Fruit fly (Drosophila melanogaster) Kc167 (cell line): ENCODE results near the gene qtc.

Experiments used
- Myc ChIP-seq: fragments of >200 bp; optimal IDR thresholded peaks from 2 replicates; lab custom pipeline; 2017; ENCODE audit warnings: missing external identifiers
- Sin3A ChIP-seq: fragments of >200 bp; optimal IDR thresholded peaks from 2 replicates; lab custom pipeline; 2018; ENCODE audit warnings: missing external identifiers
- h ChIP-seq: fragments of >200 bp; optimal IDR thresholded peaks from 3 replicates; lab custom pipeline; 2018; ENCODE audit warnings: missing external identifiers
- insv ChIP-seq: fragments of >200 bp; optimal IDR thresholded peaks from 3 replicates; lab custom pipeline; 2018; ENCODE audit warnings: missing external identifiers
- psq ChIP-seq: fragments of >200 bp; optimal IDR thresholded peaks from 2 replicates; lab custom pipeline; 2017; ENCODE audit warnings: missing external identifiers
- ttk ChIP-seq: sonication (Bioruptor generic); optimal IDR thresholded peaks from 2 replicates; lab custom pipeline; 2017; ENCODE audit warnings: missing external identifiers

The qtc gene

dm6 chr2L:5058094-5058493, 2.5 kb upstream of the qtc start, which contains the start of gene Nepl3:
TSS of gene Nepl3 (minus strand) at chr2L:5058248.
- TF ChIP-seq Sin3A (lab: Kevin White, UChicago) = no peak
- no peak for TF ChIP-seq ttk (lab: Kevin White, UChicago)
- no peak for TF ChIP-seq Myc (lab: Kevin White, UChicago)
- TF ChIP-seq psq (lab: Kevin White, UChicago) = no peak
- no peak for TF ChIP-seq insv (lab: Kevin White, UChicago)

DNA sequence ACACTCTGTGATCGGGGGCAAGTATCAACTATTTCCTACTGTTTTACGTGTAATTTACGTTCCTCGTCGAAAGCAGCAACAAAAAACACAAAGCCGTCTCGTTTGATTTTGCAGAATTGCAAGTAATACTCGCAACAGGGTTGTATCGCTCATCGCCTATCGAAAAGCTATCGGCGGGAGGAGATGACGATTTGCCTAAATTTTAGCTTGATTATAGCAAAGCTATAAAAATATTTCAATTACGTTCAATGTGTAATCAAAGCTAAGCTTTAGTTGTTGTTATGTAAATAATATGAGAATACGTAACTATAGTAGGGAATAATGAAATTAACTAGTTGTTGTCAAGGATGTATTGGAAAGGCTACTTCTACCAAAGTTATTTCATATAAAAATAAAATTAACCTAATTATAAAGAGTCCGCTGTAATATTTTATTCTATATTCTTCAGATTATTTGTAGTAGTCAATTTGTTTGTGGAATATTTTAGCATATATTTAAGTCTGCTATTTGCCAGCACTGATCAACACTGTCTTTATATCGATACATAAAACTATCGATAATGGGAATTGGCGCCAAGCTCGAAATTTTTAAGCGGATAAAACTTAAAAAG, 865 bp upstream of the qtc start, which contains the start of gene Rpn11:
TSS of gene Rpn11 (minus strand) at position 146 of the 610 bp plus-strand sequence.
- TF ChIP-seq psq (lab: Kevin White, UChicago) = no peak
- TF ChIP-seq Sin3A (lab: Kevin White, UChicago) = no peak
- no peak for TF ChIP-seq h (lab: Kevin White, UChicago)
- no peak for TF ChIP-seq insv (lab: Kevin White, UChicago)
- no peak for TF ChIP-seq ttk (lab: Kevin White, UChicago)
- TF ChIP-seq Myc (lab: Kevin White, UChicago) = no peak

dm6 chr2L:5060952-5061478, 400 bp downstream of the qtc start:
- TF ChIP-seq insv (lab: Kevin White, UChicago) = no peak
- no peak for TF ChIP-seq ttk (lab: Kevin White, UChicago)
- TF ChIP-seq Myc (lab: Kevin White, UChicago) = no peak
- no peak for TF ChIP-seq psq (lab: Kevin White, UChicago)
- no peak for TF ChIP-seq Sin3A (lab: Kevin White, UChicago)
- TF ChIP-seq h (lab: Kevin White, UChicago) = no peak

DNA sequence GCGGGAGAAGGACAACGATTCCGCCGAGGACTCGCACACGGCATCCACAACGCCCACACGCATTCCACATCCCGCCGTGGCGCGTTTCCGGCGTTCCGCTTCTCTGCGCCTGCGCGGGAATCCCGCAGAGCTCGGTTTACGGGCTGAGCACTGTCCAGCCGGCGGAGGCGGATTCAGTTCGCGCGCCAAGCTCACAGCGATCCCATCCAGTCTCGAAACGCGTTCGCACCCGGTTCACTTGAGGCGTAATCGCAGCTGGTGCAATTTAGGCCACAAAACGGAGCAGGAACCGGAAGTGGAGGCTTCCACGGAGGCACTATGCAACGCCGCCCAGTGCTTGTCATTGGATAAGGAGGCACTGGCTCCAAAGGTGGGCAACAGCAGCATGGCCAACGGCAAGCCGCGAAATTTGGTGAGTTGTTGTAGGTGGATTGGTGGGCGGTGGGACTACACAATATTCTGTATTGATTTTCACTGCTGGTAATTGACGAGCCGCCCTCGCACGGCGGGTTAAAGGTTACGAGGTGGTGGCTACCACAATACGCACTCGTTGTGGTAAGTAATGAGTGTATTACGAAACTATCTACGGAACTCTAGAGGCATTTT, 2.3 kb downstream of the qtc start:
- TF ChIP-seq ttk (lab: Kevin White, UChicago) (no peak), insv (lab: Kevin White, UChicago) (no peak)

DNA sequence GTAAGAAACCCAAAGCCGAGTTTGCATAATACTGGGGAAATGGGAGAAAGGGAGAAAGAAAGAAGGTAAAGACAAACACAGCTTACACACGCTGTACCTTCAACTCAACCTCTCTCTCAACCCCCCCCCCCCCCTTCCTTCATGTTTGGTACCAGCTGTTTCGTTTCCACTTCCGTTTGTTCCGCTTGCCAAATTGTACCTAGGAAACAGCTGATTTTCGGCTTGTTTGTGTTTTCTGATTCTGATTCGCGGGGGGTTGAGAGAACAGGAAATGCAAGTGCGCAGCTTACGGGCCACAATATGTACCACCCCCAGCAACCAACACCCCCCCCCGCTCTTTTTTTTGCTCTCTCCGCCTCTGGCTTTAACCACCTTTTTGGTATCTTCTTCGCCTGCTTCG, 3.3 kb downstream of the qtc start:
- TF ChIP-seq Myc (lab: Kevin White, UChicago) (no peak), insv (lab: Kevin White, UChicago) (no peak), psq (lab: Kevin White, UChicago) (no peak), Sin3A (lab: Kevin White, UChicago) (no peak)

DNA sequence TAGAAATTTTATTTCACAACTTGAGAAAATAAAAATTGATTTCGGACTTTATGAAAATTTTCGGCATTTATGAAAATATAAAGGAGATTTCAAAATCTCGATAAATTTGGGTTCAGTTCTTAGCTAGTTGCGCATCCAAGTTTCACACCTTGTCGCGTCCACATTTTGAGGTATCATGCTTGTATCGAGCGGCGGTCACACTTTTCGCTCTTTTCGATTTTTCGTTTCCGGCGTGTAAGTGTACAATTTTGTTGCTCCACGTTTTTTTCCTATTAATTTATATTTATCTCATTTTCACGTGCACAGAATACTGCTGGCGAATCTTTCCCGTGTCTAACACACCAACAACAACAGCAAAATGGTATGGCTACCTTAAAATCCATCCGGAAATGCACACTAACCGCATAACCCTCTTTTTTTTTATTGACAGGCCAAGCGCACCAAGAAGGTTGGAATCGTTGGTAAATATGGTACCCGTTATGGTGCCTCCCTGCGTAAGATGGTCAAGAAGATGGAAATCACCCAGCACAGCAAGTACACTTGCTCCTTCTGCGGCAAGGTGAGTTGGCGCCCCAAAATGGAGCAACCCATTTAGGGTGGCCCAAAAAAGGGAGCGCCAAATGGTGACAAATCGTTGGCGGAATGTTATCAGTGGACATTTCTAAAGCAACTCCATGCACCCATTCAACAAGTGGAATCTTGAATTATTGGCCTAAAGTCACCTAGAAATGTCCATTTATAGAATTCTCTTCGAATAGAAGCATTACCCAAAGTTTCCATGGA, 10.4 kb downstream of the qtc start, which contains the start of gene RpL37A:
TSS of gene RpL37A (plus strand) at position 161 of the 783 bp plus-strand sequence.
- no peak for TF ChIP-seq insv (lab: Kevin White, UChicago)
- no peak for TF ChIP-seq h (lab: Kevin White, UChicago)
- TF ChIP-seq Myc (lab: Kevin White, UChicago) = no peak
- no peak for TF ChIP-seq Sin3A (lab: Kevin White, UChicago)
- TF ChIP-seq psq (lab: Kevin White, UChicago) = no peak
- TF ChIP-seq ttk (lab: Kevin White, UChicago) = no peak

DNA sequence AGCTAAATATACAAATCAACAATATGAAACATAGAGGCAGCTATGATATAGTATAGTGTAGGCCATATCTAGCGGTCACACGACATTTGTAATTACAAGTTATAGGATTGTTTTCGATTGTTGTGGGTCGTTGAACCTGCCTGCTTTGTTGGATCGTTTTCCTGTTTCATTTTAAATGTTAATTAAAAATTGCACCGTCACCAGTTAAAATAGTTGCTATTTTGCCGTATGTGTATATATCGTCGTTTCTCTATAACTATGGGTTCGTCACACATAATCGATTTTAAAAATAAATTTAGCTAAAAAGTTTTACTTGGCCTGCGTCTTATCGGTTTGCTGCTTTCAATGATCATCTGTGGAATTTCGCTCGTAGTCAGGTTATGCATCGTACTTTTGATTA, 11.7 kb downstream of the qtc start:
- TF ChIP-seq insv (lab: Kevin White, UChicago) (no peak), Myc (lab: Kevin White, UChicago) (no peak), Sin3A (lab: Kevin White, UChicago) (no peak)

DNA sequence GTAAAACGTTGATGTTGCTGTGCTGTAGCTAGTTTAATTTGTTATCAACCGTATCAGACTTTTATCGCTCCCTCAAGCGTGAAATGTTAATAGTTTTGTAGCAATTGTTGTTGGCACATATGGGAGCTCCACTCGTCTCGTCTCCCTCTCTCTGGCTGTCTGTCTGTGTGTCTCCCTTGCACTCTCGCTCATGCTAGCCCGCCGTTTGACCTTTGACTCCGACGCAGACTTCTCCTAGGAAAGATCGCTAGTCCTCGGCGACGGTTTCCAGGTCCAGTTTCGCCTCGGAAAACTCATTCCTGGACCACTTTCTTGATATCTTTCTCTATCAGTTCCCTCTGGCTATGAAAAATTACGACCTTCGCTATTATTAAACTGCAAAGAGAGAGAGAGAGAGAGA, 18.6 kb downstream of the qtc start:
- TF ChIP-seq h (lab: Kevin White, UChicago) (no peak), Sin3A (lab: Kevin White, UChicago) (no peak), insv (lab: Kevin White, UChicago) (no peak), ttk (lab: Kevin White, UChicago) (no peak)

DNA sequence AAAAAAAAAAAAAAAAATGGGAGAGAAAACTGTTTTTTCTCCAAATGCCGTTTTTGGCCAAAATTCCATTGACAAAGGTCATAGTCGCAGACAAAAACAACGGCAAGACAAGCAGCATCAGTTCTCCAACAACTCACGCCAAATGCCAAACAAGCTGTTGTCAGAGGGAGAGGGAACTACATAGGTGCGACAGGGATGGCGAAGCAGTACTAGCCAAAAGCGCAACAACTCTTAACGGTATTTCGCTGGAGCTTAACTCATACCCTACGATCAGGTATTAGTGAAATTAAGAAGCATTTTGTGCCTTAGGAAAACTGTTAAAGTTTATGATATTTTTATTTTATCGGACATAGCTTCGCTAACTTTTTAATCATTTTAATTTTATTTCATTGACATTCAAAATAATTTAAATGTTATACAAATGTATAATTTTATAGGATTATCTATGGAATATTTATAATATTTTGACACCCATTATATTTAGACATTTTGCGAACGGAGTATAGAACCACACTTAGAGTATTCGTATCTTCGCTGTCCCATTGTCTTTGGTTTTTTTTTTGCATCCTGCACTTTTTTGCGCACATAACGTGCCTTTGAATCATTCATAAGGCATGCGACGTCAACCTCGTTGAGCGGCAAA, 19.7 kb downstream of the qtc start:
- TF ChIP-seq insv (lab: Kevin White, UChicago) = no peak
- no peak for TF ChIP-seq h (lab: Kevin White, UChicago)
- no peak for TF ChIP-seq psq (lab: Kevin White, UChicago)
- TF ChIP-seq ttk (lab: Kevin White, UChicago) = no peak
- TF ChIP-seq Sin3A (lab: Kevin White, UChicago) = no peak
- no peak for TF ChIP-seq Myc (lab: Kevin White, UChicago)

DNA sequence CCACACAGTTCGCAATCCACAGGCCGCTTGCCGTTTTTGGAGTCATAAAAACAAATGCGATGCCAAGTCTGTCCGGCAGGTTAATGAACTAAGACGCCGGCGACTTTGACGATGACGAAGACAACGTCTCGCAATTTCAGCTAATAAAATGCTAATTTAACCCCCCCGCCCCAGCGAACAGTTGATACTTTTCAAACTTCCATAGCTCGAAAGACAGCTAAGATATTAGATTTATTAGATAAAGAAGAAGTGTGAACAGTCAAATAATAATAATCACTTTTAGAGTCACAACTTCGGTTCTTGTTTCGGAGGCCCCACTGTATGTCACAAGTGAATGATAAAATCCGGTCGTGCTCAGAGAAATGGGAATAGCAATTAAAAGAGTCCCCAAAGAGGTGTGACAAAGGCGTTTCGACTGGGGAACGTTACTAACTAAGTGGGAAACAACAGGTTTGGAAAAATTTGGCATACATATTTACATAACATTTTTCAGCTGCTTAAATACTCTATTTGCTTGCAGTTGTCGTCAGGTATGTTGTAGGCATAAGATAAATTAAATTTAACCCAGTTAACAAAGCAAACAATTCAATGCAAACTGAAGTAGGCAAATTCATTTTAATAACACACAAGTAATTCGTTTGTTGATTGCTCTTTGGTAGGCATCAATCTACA, 24.1 kb downstream of the qtc start:
- no peak for TF ChIP-seq Myc (lab: Kevin White, UChicago)
- no peak for TF ChIP-seq psq (lab: Kevin White, UChicago)
- no peak for TF ChIP-seq ttk (lab: Kevin White, UChicago)
- no peak for TF ChIP-seq insv (lab: Kevin White, UChicago)
- TF ChIP-seq Sin3A (lab: Kevin White, UChicago) = no peak

DNA sequence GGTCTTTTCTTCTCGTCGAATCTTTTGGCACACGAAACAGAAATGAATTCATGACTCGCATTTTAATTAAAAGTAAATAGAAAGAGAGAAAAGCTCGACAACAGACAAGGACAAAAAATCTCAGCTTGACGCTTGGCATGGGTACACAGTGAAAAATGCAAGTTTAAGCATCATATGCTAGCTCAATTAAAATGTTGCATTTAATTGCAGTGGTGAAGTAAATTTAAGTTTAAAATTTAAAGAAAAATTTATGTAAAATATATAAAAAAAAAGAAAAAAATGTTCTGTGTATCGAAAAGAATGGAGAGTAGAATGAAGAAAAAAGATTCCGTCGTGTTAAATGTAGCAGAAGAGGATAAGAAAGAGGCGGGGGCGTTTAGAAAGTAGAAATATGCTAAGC, 24.9 kb downstream of the qtc start:
- TF ChIP-seq h (lab: Kevin White, UChicago) (no peak), insv (lab: Kevin White, UChicago) (no peak), psq (lab: Kevin White, UChicago) (no peak)
